Worm (Caenorhabditis elegans): ENCODE data around the gene F40F12.3.

DNA sequence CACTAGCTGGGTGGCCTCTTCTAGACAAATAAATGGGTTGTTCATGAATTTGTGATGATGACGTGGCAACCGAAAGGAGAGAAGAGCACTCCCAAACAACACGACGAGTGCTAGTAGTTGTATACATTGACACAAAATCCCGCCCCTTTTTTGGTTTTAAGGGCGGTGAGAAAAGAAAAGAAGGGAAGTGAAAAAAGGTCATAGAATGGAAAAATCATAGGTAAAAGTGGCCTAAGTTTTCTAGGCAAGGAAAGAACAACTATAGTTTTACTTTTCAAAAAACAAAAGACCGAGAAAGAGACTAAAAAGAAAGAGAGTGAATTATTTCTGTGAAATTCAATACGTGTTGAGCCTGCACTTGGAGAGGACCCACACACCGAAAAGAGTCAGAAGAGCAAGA, 41.8 kb downstream of the F40F12.3 start, which contains the start of gene ZK757.2:
- TF ChIP-seq blmp-1 (tag; optimal IDR thresholded peaks at IDR 0.05) = no peak
- no peak for TF ChIP-seq unc-130 (tag; optimal IDR thresholded peaks at IDR 0.05)
- no peak for TF ChIP-seq snpc-4 (tag; optimal IDR thresholded peaks at IDR 0.05)
- TF ChIP-seq nhr-11 (tag; optimal IDR thresholded peaks at IDR 0.05) = no peak
